Worm (Caenorhabditis elegans): ENCODE results near the gene camt-1.

DNA sequence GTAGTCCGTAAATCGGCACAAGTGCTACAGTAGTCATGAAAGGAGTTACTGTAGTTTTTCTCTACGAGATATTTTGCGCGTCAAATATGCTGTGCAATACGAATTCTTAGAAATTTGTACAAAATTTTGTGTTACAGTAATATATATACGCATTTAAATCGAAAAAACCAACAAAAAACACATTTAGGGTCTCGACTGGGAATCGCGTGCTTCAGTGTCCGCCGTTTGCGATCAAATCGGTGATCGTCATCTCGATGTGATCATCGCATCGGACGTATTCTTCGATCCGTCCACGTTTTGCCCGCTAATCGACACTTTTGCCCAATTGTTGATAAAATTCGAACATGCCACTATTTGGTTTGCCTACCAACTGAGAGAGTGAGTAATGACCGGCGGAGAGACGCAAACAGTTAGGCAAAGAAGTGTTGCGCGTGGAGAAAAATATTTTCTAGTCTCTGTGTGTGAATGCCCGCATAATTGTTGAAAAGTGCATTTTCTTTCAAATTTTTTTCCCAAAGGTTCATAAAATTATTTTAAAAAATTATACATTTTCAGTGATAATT is 36.0 kb downstream of the camt-1 start:
- TF ChIP-seq cog-1 (tag; optimal IDR thresholded peaks at IDR 0.05) (no peak), ztf-23 (GFP tag; IDR thresholded peaks at IDR 0.05) (no peak), med-1 (GFP tag; optimal IDR thresholded peaks at IDR 0.05; ENCODE audit: insufficient read depth) (no peak), flt-1 (GFP tag; IDR thresholded peaks at IDR 0.05) (no peak), ref-1 (GFP tag; conservative IDR thresholded peaks at IDR 0.05) (no peak)

Data from whole organism, midembryonic.